Fruit fly (Drosophila melanogaster): ENCODE measurements around the gene CG11345.

CG11345 gene

dm6 chr3L:4458063-4458462 is at the start of gene CG11345:
Gene CG11345 (minus strand): TSS chr3L:4458163.
- TF ChIP-seq noc (tag; optimal IDR thresholded peaks at IDR 0.05), result no peak

- TF ChIP-seq noc (tag; optimal IDR thresholded peaks at IDR 0.05), result no peak
Measured at dm6 chr3L:4501406-4501805, 43.4 kb upstream of the CG11345 start.

- no peak for TF ChIP-seq noc (tag; optimal IDR thresholded peaks at IDR 0.05)
Measured at dm6 chr3L:4500400-4500799, 42.4 kb upstream of the CG11345 start, which contains the start of gene CG13720. Gene CG13720 (minus strand): TSS chr3L:4500500.

dm6 chr3L:4497677-4498076 is 39.7 kb upstream of the CG11345 start, which contains the start of gene CG13721:
Gene CG13721 (minus strand): TSS chr3L:4497777.
- no peak for TF ChIP-seq noc (tag; optimal IDR thresholded peaks at IDR 0.05)

dm6 chr3L:4494603-4495002 is 36.6 kb upstream of the CG11345 start:
- no peak for TF ChIP-seq noc (tag; optimal IDR thresholded peaks at IDR 0.05)

- TF ChIP-seq noc (tag; optimal IDR thresholded peaks at IDR 0.05), result no peak
Measured at dm6 chr3L:4493609-4494008, 35.6 kb upstream of the CG11345 start.

dm6 chr3L:4490702-4491243 is 32.8 kb upstream of the CG11345 start, which contains the start of gene CG13722:
Gene CG13722 (minus strand): TSS chr3L:4490963.
- TF ChIP-seq noc (tag; optimal IDR thresholded peaks at IDR 0.05), result no peak

dm6 chr3L:4489490-4489889 is 31.5 kb upstream of the CG11345 start:
- TF ChIP-seq noc (tag; optimal IDR thresholded peaks at IDR 0.05), result no peak

dm6 chr3L:4484623-4485022 is 26.7 kb upstream of the CG11345 start:
- TF ChIP-seq noc (tag; optimal IDR thresholded peaks at IDR 0.05), result no peak

- TF ChIP-seq noc (tag; optimal IDR thresholded peaks at IDR 0.05), result no peak
Measured at dm6 chr3L:4482509-4482908, 24.5 kb upstream of the CG11345 start, which contains the start of gene CG11350. Gene CG11350 (plus strand): TSS chr3L:4482809.

dm6 chr3L:4480764-4481163 is 22.8 kb upstream of the CG11345 start:
- no peak for TF ChIP-seq noc (tag; optimal IDR thresholded peaks at IDR 0.05)

dm6 chr3L:4479938-4480337 is 22.0 kb upstream of the CG11345 start, which contains the start of gene CG7465:
Gene CG7465 (plus strand): TSS chr3L:4480283.
- TF ChIP-seq noc (tag; optimal IDR thresholded peaks at IDR 0.05), result no peak

- no peak for TF ChIP-seq noc (tag; optimal IDR thresholded peaks at IDR 0.05)
Measured at dm6 chr3L:4477656-4478254, 19.8 kb upstream of the CG11345 start.

- TF ChIP-seq noc (tag; optimal IDR thresholded peaks at IDR 0.05), result no peak
Measured at dm6 chr3L:4475704-4476103, 17.7 kb upstream of the CG11345 start.

dm6 chr3L:4474946-4475470 is 17.0 kb upstream of the CG11345 start:
- peak; percentile 43 for TF ChIP-seq noc (tag; optimal IDR thresholded peaks at IDR 0.05)

dm6 chr3L:4472768-4473167 is 14.8 kb upstream of the CG11345 start, which contains the start of gene CG11349:
Gene CG11349 (plus strand): TSS chr3L:4473068.
- no peak for TF ChIP-seq noc (tag; optimal IDR thresholded peaks at IDR 0.05)

dm6 chr3L:4471449-4471848 is 13.5 kb upstream of the CG11345 start, which contains the start of gene CG32248:
Gene CG32248 (plus strand): TSS chr3L:4471749.
- TF ChIP-seq noc (tag; optimal IDR thresholded peaks at IDR 0.05), result no peak

All from whole organism, larva.